Fruit fly (Drosophila melanogaster): ENCODE results near the gene CG14314.

CG14314 gene

dm6 chr3R:18242089-18242955 lies 26.4 kb downstream of the CG14314 start, which contains the start of the genes CG7156 and 14-3-3epsilon (continued):
- TF ChIP-seq klu (GFP tag; IDR thresholded peaks at IDR 0.05) (no peak), Usf (GFP tag; optimal IDR thresholded peaks at IDR 0.05) (no peak), CG17568 (GFP tag; optimal IDR thresholded peaks at IDR 0.05) (peak; percentile 66), NC2α (GFP tag; optimal IDR thresholded peaks at IDR 0.05) (peak; percentile 3), phol (tag; optimal IDR thresholded peaks at IDR 0.05) (peak; percentile 82), Optix (GFP tag; IDR thresholded peaks at IDR 0.05) (no peak), HmgZ (tag; optimal IDR thresholded peaks at IDR 0.05) (peak; percentile 18), Mes4 (GFP tag; optimal IDR thresholded peaks at IDR 0.05) (peak; percentile 14), CG6765 (GFP tag; optimal IDR thresholded peaks at IDR 0.05) (no peak), slou (GFP tag; optimal IDR thresholded peaks at IDR 0.05) (peak; percentile 16), CG2889 (GFP tag; IDR thresholded peaks at IDR 0.05) (no peak), CG8281 (tag; optimal IDR thresholded peaks at IDR 0.05) (no peak), CG10209 (GFP tag; optimal IDR thresholded peaks at IDR 0.05) (peak; percentile 1), CG9797 (GFP tag; optimal IDR thresholded peaks at IDR 0.05) (peak; percentile 96), CG6791 (GFP tag; IDR thresholded peaks at IDR 0.05; ENCODE audit: partially characterized antibody) (peak; percentile 52; the same call in 2 of the 3 replicates), vvl (GFP tag; IDR thresholded peaks at IDR 0.05) (peak; percentile 81), prd (optimal IDR thresholded peaks at IDR 0.05) (no peak), prd (GFP tag; IDR thresholded peaks at IDR 0.05) (peak; percentile 50; the same call in 1 of the 3 replicates), CG2199 (GFP tag; IDR thresholded peaks at IDR 0.05) (no peak), schlank (tag; optimal IDR thresholded peaks at IDR 0.05) (no peak), grau (tag; optimal IDR thresholded peaks at IDR 0.05) (peak; percentile 45), ttk (GFP tag; IDR thresholded peaks at IDR 0.05) (no peak), CG9817 (tag; optimal IDR thresholded peaks at IDR 0.05) (no peak), CG9437 (GFP tag; optimal IDR thresholded peaks at IDR 0.05) (peak; percentile 8), CG12071 (GFP tag; optimal IDR thresholded peaks at IDR 0.05) (peak; percentile 30), pan (optimal IDR thresholded peaks at IDR 0.05) (no peak), pan (GFP tag; optimal IDR thresholded peaks at IDR 0.05 in 1 of 2, IDR thresholded peaks at IDR 0.05 in 1 of 2) (peak in 1 of 2 experiments; percentile 59), fd102C (GFP tag; optimal IDR thresholded peaks at IDR 0.05) (no peak), dmrt11E (tag; optimal IDR thresholded peaks at IDR 0.05) (peak; percentile 68), CG17359 (tag; optimal IDR thresholded peaks at IDR 0.05) (peak; percentile 41), dm (GFP tag; optimal IDR thresholded peaks at IDR 0.05) (peak; percentile 49), ind (GFP tag; optimal IDR thresholded peaks at IDR 0.05) (peak; percentile 32), CG30403 (GFP tag; optimal IDR thresholded peaks at IDR 0.05) (peak; percentile 67), HLH3B (GFP tag; IDR thresholded peaks at IDR 0.05) (no peak), Dip3 (GFP tag; optimal IDR thresholded peaks at IDR 0.05) (no peak), ken (GFP tag; IDR thresholded peaks at IDR 0.05) (no peak), YL-1 (GFP tag; optimal IDR thresholded peaks at IDR 0.05) (peak; percentile 18), B-H1 (GFP tag; IDR thresholded peaks at IDR 0.05) (no peak; the same call in 2 of the 3 replicates), pzg (GFP tag; optimal IDR thresholded peaks at IDR 0.05) (peak; percentile 70), Med (GFP tag) (peak; percentile 89), Tbp (GFP tag; optimal IDR thresholded peaks at IDR 0.05) (no peak), toy (GFP tag; IDR thresholded peaks at IDR 0.05) (no peak), eyg (GFP tag; optimal IDR thresholded peaks at IDR 0.05) (no peak), Dip2 (GFP tag; IDR thresholded peaks at IDR 0.05) (no peak), tup (GFP tag; optimal IDR thresholded peaks at IDR 0.05) (no peak), Myb (GFP tag; optimal IDR thresholded peaks at IDR 0.05) (peak; percentile 59), dati (GFP tag; IDR thresholded peaks at IDR 0.05) (no peak), CrebB (tag; optimal IDR thresholded peaks at IDR 0.05) (no peak), Scr (GFP tag; IDR thresholded peaks at IDR 0.05; ENCODE audit: partially characterized antibody) (peak; percentile 74), Lpt (GFP tag; optimal IDR thresholded peaks at IDR 0.05) (no peak)

Data from whole organism, embryonic.